Fruit fly (Drosophila melanogaster): Measurements from ENCODE around the gene galectin.

The galectin gene

DNA sequence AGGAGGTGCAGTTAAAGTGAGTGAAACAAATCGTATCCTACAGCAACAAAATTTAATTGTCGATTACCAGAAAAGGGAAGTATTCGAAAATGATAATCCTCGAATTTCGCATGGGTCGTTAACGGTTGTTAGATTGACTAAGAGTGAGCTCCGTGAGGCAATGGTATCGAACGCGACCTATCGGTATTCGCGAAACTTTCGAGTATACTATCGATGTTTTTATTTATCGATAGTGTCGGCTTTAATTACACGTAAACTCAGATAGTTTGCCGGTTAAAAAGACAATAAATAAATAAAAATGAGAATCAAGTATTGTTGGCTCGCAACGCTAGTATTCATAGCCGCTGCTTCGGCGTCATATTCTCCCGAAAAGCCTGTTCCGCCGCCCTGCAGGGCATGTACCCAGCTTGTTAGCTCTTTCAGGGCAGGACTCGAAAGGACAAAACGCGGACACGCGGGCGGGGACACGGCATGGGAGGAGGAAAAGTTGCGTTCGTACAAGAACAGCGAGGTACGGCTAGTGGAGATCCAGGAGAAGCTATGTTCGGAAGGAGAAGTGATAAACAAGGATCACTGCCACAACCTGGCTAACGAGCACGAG lies 30.7 kb downstream of the galectin start, which contains the start of gene Creld:
TSS of gene Creld (plus strand) at position 220 of the 601 bp plus-strand sequence.
- TF ChIP-seq Myc (optimal IDR thresholded peaks at IDR 0.05): peak; percentile 49
- TF ChIP-seq Hnf4 (GFP tag; optimal IDR thresholded peaks at IDR 0.05): peak; percentile 67
- TF ChIP-seq sage (GFP tag; optimal IDR thresholded peaks at IDR 0.05): peak; percentile 23
- peak; percentile 72 for TF ChIP-seq Hr83 (GFP tag; optimal IDR thresholded peaks at IDR 0.05; ENCODE audit: poor library complexity, severe bottlenecking)
- TF ChIP-seq Abd-B (GFP tag; optimal IDR thresholded peaks at IDR 0.05): no peak

- TF ChIP-seq ey (GFP tag; optimal IDR thresholded peaks at IDR 0.05) (no peak), Hr78 (GFP tag; optimal IDR thresholded peaks at IDR 0.05) (no peak), CG32264 (GFP tag; optimal IDR thresholded peaks at IDR 0.05) (no peak), Sp1 (GFP tag; optimal IDR thresholded peaks at IDR 0.05) (no peak), rgr (GFP tag; optimal IDR thresholded peaks at IDR 0.05) (no peak), Vsx2 (GFP tag; optimal IDR thresholded peaks at IDR 0.05; ENCODE audit: partially characterized antibody) (no peak), Jra (GFP tag; optimal IDR thresholded peaks at IDR 0.05) (no peak), GATAd (GFP tag; optimal IDR thresholded peaks at IDR 0.05) (no peak), Dif (GFP tag; optimal IDR thresholded peaks at IDR 0.05; ENCODE audit: partially characterized antibody) (no peak), N (GFP tag; optimal IDR thresholded peaks at IDR 0.05) (no peak), Hr83 (GFP tag; optimal IDR thresholded peaks at IDR 0.05; ENCODE audit: poor library complexity, severe bottlenecking) (no peak), Mio (GFP tag; optimal IDR thresholded peaks at IDR 0.05) (no peak), dsf (GFP tag; optimal IDR thresholded peaks at IDR 0.05; ENCODE audit: borderline replicate concordance) (no peak), psq (GFP tag; optimal IDR thresholded peaks at IDR 0.05) (no peak)
Measured at dm6 chr2L:106540-106939, 35.0 kb downstream of the galectin start, which contains the start of the genes Nhe1 and Sam-S. TSS of gene Nhe1 (minus strand) at chr2L:106732. TSS of gene Sam-S (plus strand) at chr2L:106903.

dm6 chr2L:107032-107431 lies 35.5 kb downstream of the galectin start:
- TF ChIP-seq GATAd (GFP tag; optimal IDR thresholded peaks at IDR 0.05): no peak
- no peak for TF ChIP-seq foxo (GFP tag; optimal IDR thresholded peaks at IDR 0.05)
- no peak for TF ChIP-seq dmrt93B (GFP tag; optimal IDR thresholded peaks at IDR 0.05)
- TF ChIP-seq Abd-B (GFP tag; optimal IDR thresholded peaks at IDR 0.05): no peak
- no peak for TF ChIP-seq rgr (GFP tag; optimal IDR thresholded peaks at IDR 0.05)
- no peak for TF ChIP-seq psq (GFP tag; optimal IDR thresholded peaks at IDR 0.05)
- TF ChIP-seq sage (GFP tag; optimal IDR thresholded peaks at IDR 0.05): no peak
- no peak for TF ChIP-seq br (GFP tag; optimal IDR thresholded peaks at IDR 0.05)
- TF ChIP-seq pan (optimal IDR thresholded peaks at IDR 0.05): no peak
- TF ChIP-seq brk (GFP tag; optimal IDR thresholded peaks at IDR 0.05): no peak
- no peak for TF ChIP-seq h (GFP tag; optimal IDR thresholded peaks at IDR 0.05)
- no peak for TF ChIP-seq Rel (GFP tag; optimal IDR thresholded peaks at IDR 0.05)
- no peak for TF ChIP-seq Rel (tag; optimal IDR thresholded peaks at IDR 0.05)
- no peak for TF ChIP-seq Dif (GFP tag; optimal IDR thresholded peaks at IDR 0.05; ENCODE audit: partially characterized antibody)
- TF ChIP-seq ey (GFP tag; optimal IDR thresholded peaks at IDR 0.05): no peak
- no peak for TF ChIP-seq Vsx2 (GFP tag; optimal IDR thresholded peaks at IDR 0.05; ENCODE audit: partially characterized antibody)

DNA sequence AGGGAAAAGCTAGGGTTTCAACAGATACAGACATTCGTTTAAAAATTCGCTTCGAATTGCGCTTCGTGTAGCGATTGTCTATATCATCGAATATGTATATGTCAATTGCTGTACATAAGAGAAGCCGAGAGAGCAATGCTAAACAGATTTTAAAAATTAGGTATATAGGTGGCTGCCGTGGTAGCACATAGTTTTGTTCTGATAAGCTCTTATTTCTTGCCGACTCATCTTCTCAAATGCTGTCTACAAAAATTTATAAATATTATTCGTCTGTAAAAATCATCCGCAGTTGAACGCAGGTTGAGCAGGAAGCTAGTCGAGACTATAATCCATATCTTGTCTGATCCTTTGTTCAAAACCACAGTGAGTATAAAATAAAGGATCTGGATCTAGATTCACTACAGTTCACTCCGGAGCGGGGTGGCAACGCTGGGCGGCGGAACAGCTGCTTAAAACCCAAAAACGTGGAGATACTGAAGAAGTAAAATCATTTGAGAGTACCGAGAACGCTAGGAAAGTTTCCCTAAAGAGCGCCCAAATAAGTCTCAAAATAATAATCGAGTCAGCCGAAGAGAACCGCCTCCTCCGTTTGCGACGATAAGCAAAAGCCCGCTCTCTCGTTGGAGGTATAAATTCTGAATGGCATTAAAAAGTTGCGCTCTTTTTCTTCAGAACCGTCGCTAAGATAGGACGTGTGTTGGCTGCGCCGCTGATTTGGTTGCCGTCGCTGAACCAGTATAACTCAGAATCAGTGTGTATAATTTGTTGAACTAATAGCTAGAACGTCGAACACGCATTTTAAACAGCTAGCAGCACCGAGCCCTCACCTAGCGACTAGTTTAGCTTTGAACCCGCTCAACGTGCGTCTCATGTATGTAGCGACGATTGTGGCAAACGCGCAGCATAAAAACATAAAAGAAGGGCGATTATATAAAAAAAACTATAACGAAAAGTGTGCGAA lies 36.2 kb downstream of the galectin start:
- peak; percentile 42 for TF ChIP-seq Sp1 (GFP tag; optimal IDR thresholded peaks at IDR 0.05)
- TF ChIP-seq usp (GFP tag; optimal IDR thresholded peaks at IDR 0.05): no peak
- no peak for TF ChIP-seq lola (GFP tag; optimal IDR thresholded peaks at IDR 0.05)
- TF ChIP-seq Dfd (GFP tag; optimal IDR thresholded peaks at IDR 0.05): no peak
- TF ChIP-seq br (GFP tag; optimal IDR thresholded peaks at IDR 0.05): no peak
- TF ChIP-seq foxo (GFP tag; optimal IDR thresholded peaks at IDR 0.05): peak in 1 of 2 experiments; percentile 9
- no peak for TF ChIP-seq HLH106 (tag; optimal IDR thresholded peaks at IDR 0.05)
- no peak for TF ChIP-seq Mio (GFP tag; optimal IDR thresholded peaks at IDR 0.05)
- TF ChIP-seq CG32264 (GFP tag; optimal IDR thresholded peaks at IDR 0.05): no peak
- no peak for TF ChIP-seq psq (GFP tag; optimal IDR thresholded peaks at IDR 0.05)
- no peak for TF ChIP-seq Vsx2 (GFP tag; optimal IDR thresholded peaks at IDR 0.05; ENCODE audit: partially characterized antibody)
- no peak for TF ChIP-seq jim (GFP tag; optimal IDR thresholded peaks at IDR 0.05)
- peak; percentile 54 for TF ChIP-seq Dif (GFP tag; optimal IDR thresholded peaks at IDR 0.05; ENCODE audit: partially characterized antibody)
- peak; percentile 68 to 76 for TF ChIP-seq dl (GFP tag; optimal IDR thresholded peaks at IDR 0.05; ENCODE audit: insufficient read depth in 1 of 2, partially characterized antibody in 2 of 2)
- no peak for TF ChIP-seq Rel (GFP tag; optimal IDR thresholded peaks at IDR 0.05)
- TF ChIP-seq Rel (tag; optimal IDR thresholded peaks at IDR 0.05): peak; percentile 53
- no peak for TF ChIP-seq rgr (GFP tag; optimal IDR thresholded peaks at IDR 0.05)
- no peak for TF ChIP-seq dsf (GFP tag; optimal IDR thresholded peaks at IDR 0.05; ENCODE audit: borderline replicate concordance)
- no peak for TF ChIP-seq brk (GFP tag; optimal IDR thresholded peaks at IDR 0.05)
- TF ChIP-seq fru (GFP tag; optimal IDR thresholded peaks at IDR 0.05): no peak
- no peak for TF ChIP-seq CG9705 (GFP tag; optimal IDR thresholded peaks at IDR 0.05)
- TF ChIP-seq Hr83 (GFP tag; optimal IDR thresholded peaks at IDR 0.05; ENCODE audit: poor library complexity, severe bottlenecking): no peak
- no peak for TF ChIP-seq dmrt93B (GFP tag; optimal IDR thresholded peaks at IDR 0.05)
- no peak for TF ChIP-seq CrebA (GFP tag; optimal IDR thresholded peaks at IDR 0.05; ENCODE audit: borderline replicate concordance)
- no peak for TF ChIP-seq ey (GFP tag; optimal IDR thresholded peaks at IDR 0.05)
- peak; percentile 50 for TF ChIP-seq woc (GFP tag; optimal IDR thresholded peaks at IDR 0.05)
- TF ChIP-seq Hnf4 (GFP tag; optimal IDR thresholded peaks at IDR 0.05): no peak
- TF ChIP-seq tai (GFP tag; optimal IDR thresholded peaks at IDR 0.05): no peak
- no peak for TF ChIP-seq sage (GFP tag; optimal IDR thresholded peaks at IDR 0.05)
- TF ChIP-seq GATAd (GFP tag; optimal IDR thresholded peaks at IDR 0.05): no peak

All from whole organism, wandering third instar larva.